Fruit fly (Drosophila melanogaster) whole organism, embryonic: Measurements from ENCODE around the gene Ugt35E2.

Source experiments
- Atf-2 ChIP-seq: fragments of 200-800 bp; sonication (Bioruptor generic); optimal IDR thresholded peaks from 2 replicates; lab custom pipeline; 2016; ENCODE audit warnings: missing biosample characterization, missing genetic modification characterization
- Bdp1 ChIP-seq: fragments of 200-800 bp; sonication (Bioruptor generic); optimal IDR thresholded peaks from 3 replicates; lab custom pipeline; 2016; ENCODE audit warnings: missing biosample characterization, missing genetic modification characterization
- CG10321 ChIP-seq: fragments of 200-800 bp; sonication (Bioruptor generic); IDR thresholded peaks from 2 replicates; pipeline ENCODE4 v1.3.6; 2022; ENCODE audit warnings: missing biosample characterization, missing genetic modification characterization
- CG10979 ChIP-seq: fragments of 200-800 bp; sonication (Bioruptor generic); optimal IDR thresholded peaks from 2 replicates; lab custom pipeline; 2018; ENCODE audit warnings: missing biosample characterization, mild to moderate bottlenecking, missing genetic modification characterization, moderate library complexity
- CG11504 ChIP-seq: fragments of 200-800 bp; sonication (Bioruptor generic); optimal IDR thresholded peaks from 3 replicates; lab custom pipeline; 2019; ENCODE audit warnings: missing biosample characterization, mild to moderate bottlenecking, missing genetic modification characterization, moderate library complexity
- CG13296 ChIP-seq: fragments of 200-800 bp; sonication (Bioruptor generic); optimal IDR thresholded peaks from 3 replicates; lab custom pipeline; 2018; ENCODE audit warnings: missing biosample characterization, mild to moderate bottlenecking, missing genetic modification characterization
- CG14667 ChIP-seq: fragments of 200-800 bp; sonication (Bioruptor generic); IDR thresholded peaks from 2 replicates; pipeline ENCODE4 v1.3.6; 2022; ENCODE audit warnings: missing biosample characterization, missing genetic modification characterization
- CG1603 ChIP-seq: fragments of 200-800 bp; sonication (Bioruptor generic); optimal IDR thresholded peaks from 2 replicates; lab custom pipeline; 2019; ENCODE audit warnings: missing biosample characterization, mild to moderate bottlenecking, missing genetic modification characterization, moderate library complexity
- CG17186 ChIP-seq: fragments of 200-800 bp; sonication (Bioruptor generic); optimal IDR thresholded peaks from 3 replicates; lab custom pipeline; 2017; ENCODE audit warnings: missing biosample characterization, missing genetic modification reagents, missing genetic modification characterization
- CG17359 ChIP-seq: fragments of 200-800 bp; sonication (Bioruptor generic); optimal IDR thresholded peaks from 3 replicates; lab custom pipeline; 2018; ENCODE audit warnings: missing biosample characterization, mild to moderate bottlenecking, missing genetic modification characterization, moderate library complexity
- CG18011 ChIP-seq: fragments of 200-800 bp; sonication (Bioruptor generic); optimal IDR thresholded peaks from 2 replicates; lab custom pipeline; 2017; ENCODE audit warnings: missing biosample characterization, missing genetic modification characterization, mild to moderate bottlenecking, moderate library complexity, missing genotype
- CG3163 ChIP-seq: fragments of 200-800 bp; sonication (Bioruptor generic); optimal IDR thresholded peaks from 3 replicates; lab custom pipeline; 2016; ENCODE audit warnings: missing biosample characterization, missing genetic modification characterization
- CG32532 ChIP-seq: fragments of 200-800 bp; sonication (Bioruptor generic); IDR thresholded peaks from 2 replicates; pipeline ENCODE4 v1.3.6; 2022; ENCODE audit warnings: missing biosample characterization, missing genetic modification characterization
- CG34422 ChIP-seq: fragments of 200-800 bp; sonication (Bioruptor generic); IDR thresholded peaks from 3 replicates; pipeline ENCODE4 v1.3.6; 2022; ENCODE audit warnings: missing biosample characterization, missing genetic modification characterization
- CG3847 ChIP-seq: fragments of 200-800 bp; sonication (Bioruptor generic); IDR thresholded peaks from 2 replicates; pipeline ENCODE4 v1.3.6; 2022; ENCODE audit warnings: missing biosample characterization, missing genetic modification characterization
- CG5245 ChIP-seq: fragments of 200-800 bp; sonication (Bioruptor generic); optimal IDR thresholded peaks from 3 replicates; lab custom pipeline; 2016; ENCODE audit warnings: missing biosample characterization, missing genetic modification characterization
- CG5953 ChIP-seq: fragments of 200-800 bp; sonication (Bioruptor generic); IDR thresholded peaks from 2 replicates; pipeline ENCODE4 v1.3.6; 2022; ENCODE audit warnings: missing biosample characterization, missing genetic modification characterization
- CG7556 ChIP-seq: fragments of 200-800 bp; sonication (Bioruptor generic); optimal IDR thresholded peaks from 2 replicates; lab custom pipeline; 2017; ENCODE audit warnings: missing biosample characterization, mild to moderate bottlenecking, missing genetic modification characterization
- CG7839 ChIP-seq: fragments of 200-800 bp; sonication (Bioruptor generic); optimal IDR thresholded peaks from 3 replicates; lab custom pipeline; 2018; ENCODE audit warnings: missing biosample characterization, mild to moderate bottlenecking, missing genetic modification characterization, moderate library complexity
- CG9727 ChIP-seq: fragments of 200-800 bp; sonication (Bioruptor generic); optimal IDR thresholded peaks from 3 replicates; lab custom pipeline; 2017; ENCODE audit warnings: missing biosample characterization, mild to moderate bottlenecking, missing genetic modification characterization
- D19B ChIP-seq: fragments of 200-800 bp; sonication (Bioruptor generic); optimal IDR thresholded peaks from 2 replicates; lab custom pipeline; 2017; ENCODE audit warnings: missing biosample characterization, mild to moderate bottlenecking, missing genetic modification characterization
- Dad ChIP-seq: fragments of 200-800 bp; sonication (Bioruptor generic); optimal IDR thresholded peaks from 3 replicates; lab custom pipeline; 2016; ENCODE audit warnings: missing biosample characterization, missing genetic modification characterization
- Dfd ChIP-seq, 2 experiments: fragments of >200 bp; optimal IDR thresholded peaks; 2 replicates each; lab custom pipeline; 2017; ENCODE audit warnings: missing biosample characterization in 2 of 2, missing genetic modification characterization in 2 of 2
- Dll ChIP-seq: fragments of 200-800 bp; sonication (Bioruptor generic); IDR thresholded peaks from 4 replicates; pipeline ENCODE4 v1.3.6; 2022; ENCODE audit warnings: missing biosample characterization, missing genetic modification characterization; ENCODE audit not compliant: partially characterized antibody
- Dp ChIP-seq: fragments of 200-800 bp; sonication (Bioruptor generic); optimal IDR thresholded peaks from 2 replicates; lab custom pipeline; 2018; ENCODE audit warnings: missing biosample characterization, mild to moderate bottlenecking, missing genetic modification characterization, moderate library complexity
- Dref ChIP-seq: fragments of 200-800 bp; sonication (Bioruptor generic); IDR thresholded peaks from 2 replicates; pipeline ENCODE4 v1.3.6; 2022; ENCODE audit warnings: missing biosample characterization, missing genetic modification characterization
- Eip74EF ChIP-seq, 2 experiments: fragments of 200-800 bp in 1 of 2; fragments of >200 bp in 1 of 2; sonication (Bioruptor generic) in 1 of 2; optimal IDR thresholded peaks; 2 replicates each; lab custom pipeline; 2017 to 2019; ENCODE audit warnings: missing biosample characterization in 2 of 2, missing genetic modification characterization in 2 of 2, mild to moderate bottlenecking in 1 of 2, moderate library complexity in 1 of 2
- Fer1 ChIP-seq: fragments of 200-800 bp; sonication (Bioruptor generic); optimal IDR thresholded peaks from 2 replicates; lab custom pipeline; 2017; ENCODE audit warnings: missing biosample characterization, mild to moderate bottlenecking, missing genetic modification characterization
- Hsf ChIP-seq: fragments of 200-800 bp; sonication (Bioruptor generic); optimal IDR thresholded peaks from 3 replicates; lab custom pipeline; 2016; ENCODE audit warnings: missing biosample characterization, missing genetic modification characterization
- MBD-R2 ChIP-seq: fragments of 200-800 bp; sonication (Bioruptor generic); IDR thresholded peaks from 2 replicates; pipeline ENCODE4 v1.3.6; 2022; ENCODE audit warnings: missing biosample characterization, missing genetic modification characterization
- Pdp1 ChIP-seq, 2 experiments: fragments of 200-800 bp; sonication (Bioruptor generic); optimal IDR thresholded peaks; 3 replicates each; lab custom pipeline; 2016; ENCODE audit warnings: missing biosample characterization in 2 of 2, missing genetic modification characterization in 2 of 2, mild to moderate bottlenecking in 1 of 2, moderate library complexity in 1 of 2
- Poxn ChIP-seq: fragments of 200-800 bp; sonication (Bioruptor generic); IDR thresholded peaks from 2 replicates; pipeline ENCODE4 v1.3.6; 2022; ENCODE audit warnings: missing biosample characterization, missing genetic modification characterization
- Spps ChIP-seq: fragments of 200-800 bp; sonication (Bioruptor generic); optimal IDR thresholded peaks from 2 replicates; lab custom pipeline; 2018; ENCODE audit warnings: missing biosample characterization, mild to moderate bottlenecking, missing genetic modification characterization
- cad ChIP-seq: fragments of >200 bp; optimal IDR thresholded peaks from 2 replicates; lab custom pipeline; 2017; ENCODE audit warnings: missing biosample characterization, missing genetic modification characterization
- caup ChIP-seq: fragments of 200-800 bp; sonication (Bioruptor generic); optimal IDR thresholded peaks from 3 replicates; lab custom pipeline; 2017; ENCODE audit warnings: missing biosample characterization, mild to moderate bottlenecking, missing genetic modification characterization, moderate library complexity; ENCODE audit not compliant: severe bottlenecking
- chn ChIP-seq: fragments of 200-800 bp; sonication (Bioruptor generic); optimal IDR thresholded peaks from 2 replicates; lab custom pipeline; 2016; ENCODE audit warnings: missing biosample characterization, missing genetic modification characterization
- fd64A ChIP-seq: fragments of 200-800 bp; sonication (Bioruptor generic); optimal IDR thresholded peaks from 3 replicates; lab custom pipeline; 2018; ENCODE audit warnings: missing biosample characterization, mild to moderate bottlenecking, missing genetic modification characterization
- gem ChIP-seq: fragments of 200-800 bp; sonication (Bioruptor generic); optimal IDR thresholded peaks from 2 replicates; lab custom pipeline; 2019; ENCODE audit warnings: missing biosample characterization, mild to moderate bottlenecking, missing genetic modification characterization, moderate library complexity
- ind ChIP-seq: fragments of 200-800 bp; sonication (Bioruptor generic); optimal IDR thresholded peaks from 3 replicates; lab custom pipeline; 2016; ENCODE audit warnings: missing biosample characterization, missing genetic modification characterization
- kni ChIP-seq: fragments of 200-800 bp; sonication (Bioruptor generic); optimal IDR thresholded peaks from 3 replicates; lab custom pipeline; 2017; ENCODE audit warnings: mild to moderate bottlenecking, missing biosample characterization, missing genetic modification reagents, missing genetic modification characterization
- lilli ChIP-seq: fragments of 200-800 bp; sonication (Bioruptor generic); optimal IDR thresholded peaks from 3 replicates; lab custom pipeline; 2016; ENCODE audit warnings: missing biosample characterization, missing genetic modification characterization
- odd ChIP-seq: fragments of 200-800 bp; sonication (Bioruptor generic); optimal IDR thresholded peaks from 2 replicates; lab custom pipeline; 2017; ENCODE audit warnings: missing biosample characterization, mild to moderate bottlenecking, missing genetic modification characterization
- onecut ChIP-seq: fragments of 200-800 bp; sonication (Bioruptor generic); IDR thresholded peaks from 2 replicates; pipeline ENCODE4 v1.3.6; 2022; ENCODE audit warnings: missing biosample characterization, missing genetic modification characterization
- pita ChIP-seq: fragments of 200-800 bp; sonication (Bioruptor generic); optimal IDR thresholded peaks from 2 replicates; lab custom pipeline; 2017; ENCODE audit warnings: missing biosample characterization, mild to moderate bottlenecking, missing genetic modification characterization
- pnt ChIP-seq: fragments of 200-800 bp; sonication (Bioruptor generic); optimal IDR thresholded peaks from 3 replicates; lab custom pipeline; 2016; ENCODE audit warnings: missing biosample characterization, missing genetic modification characterization
- pzg ChIP-seq: fragments of 200-800 bp; sonication (Bioruptor generic); optimal IDR thresholded peaks from 3 replicates; lab custom pipeline; 2018; ENCODE audit warnings: missing biosample characterization, mild to moderate bottlenecking, missing genetic modification characterization, moderate library complexity
- so ChIP-seq: fragments of 200-800 bp; sonication (Bioruptor generic); IDR thresholded peaks from 3 replicates; pipeline ENCODE4 v1.3.6; 2022; ENCODE audit warnings: missing biosample characterization, missing genetic modification characterization
- tin ChIP-seq: fragments of 200-800 bp; sonication (Bioruptor generic); optimal IDR thresholded peaks from 3 replicates; lab custom pipeline; 2016; ENCODE audit warnings: missing biosample characterization, missing genetic modification characterization
- ttk ChIP-seq: fragments of 200-800 bp; sonication (Bioruptor generic); IDR thresholded peaks from 2 replicates; pipeline ENCODE4 v2.1.2; 2022; ENCODE audit warnings: missing biosample characterization, missing genetic modification characterization

Ugt35E2 gene

DNA sequence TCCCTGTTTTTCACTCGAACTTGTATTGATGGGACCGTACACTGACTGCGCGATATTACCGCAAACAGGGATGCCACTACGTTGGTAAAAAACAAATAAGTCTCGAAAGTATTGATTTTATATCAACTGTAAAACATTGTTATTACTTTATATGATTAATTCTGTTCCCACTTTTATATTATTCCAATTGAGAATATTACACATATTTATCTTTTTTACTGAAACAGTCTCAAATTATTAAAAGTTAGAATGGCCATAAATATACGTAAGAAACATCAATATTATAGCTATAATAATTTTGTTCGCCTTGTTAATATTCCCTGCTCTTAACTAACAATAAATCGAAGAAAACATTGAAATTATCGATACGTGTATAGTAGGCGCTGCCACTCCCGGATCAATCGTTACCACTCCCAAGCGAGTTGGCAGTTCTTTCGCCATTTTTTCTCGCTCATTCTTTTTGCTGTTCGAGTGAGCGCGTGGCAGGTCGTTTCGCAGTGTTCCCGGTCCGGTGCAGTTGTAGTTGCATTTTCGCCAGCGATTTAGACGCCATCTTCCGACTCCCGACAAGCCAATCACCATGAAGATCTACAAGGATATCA lies 42.1 kb upstream of the Ugt35E2 start, which contains the start of the genes SdhC and Tctp (continued):
- TF ChIP-seq CG18011 (GFP tag; lab: Kevin White, UChicago), result no peak
- peak; percentile 36 for TF ChIP-seq CG1603 (tag; lab: Kevin White, UChicago)
- TF ChIP-seq pzg (GFP tag; lab: Kevin White, UChicago), result peak; percentile 74
- TF ChIP-seq ttk, result no peak
- peak; percentile 37 for TF ChIP-seq ind (GFP tag; lab: Kevin White, UChicago)
- peak; percentile 61; the same call in 3 of the 4 replicates for TF ChIP-seq Dll (GFP tag; lab: Robert Waterston, UW)
- peak; percentile 44 for TF ChIP-seq lilli (GFP tag; lab: Kevin White, UChicago)
- TF ChIP-seq CG10321 (GFP tag; lab: Robert Waterston, UW), result peak; percentile 8; the same call in 1 of the 2 replicates
- TF ChIP-seq kni (GFP tag; lab: Kevin White, UChicago), result peak; percentile 37
- TF ChIP-seq Poxn (GFP tag; lab: Robert Waterston, UW), result no peak
- TF ChIP-seq CG17359 (tag; lab: Kevin White, UChicago), result no peak
- peak; percentile 5 for TF ChIP-seq odd (GFP tag; lab: Kevin White, UChicago)
- peak; percentile 9 for TF ChIP-seq Dad (GFP tag; lab: Kevin White, UChicago)
- no peak for TF ChIP-seq chn (GFP tag; lab: Kevin White, UChicago)
- TF ChIP-seq CG7556, result peak; percentile 33
- TF ChIP-seq fd64A (GFP tag; lab: Kevin White, UChicago), result no peak
- peak; percentile 74 for TF ChIP-seq Dref
- TF ChIP-seq CG3163 (GFP tag; lab: Kevin White, UChicago), result no peak
- TF ChIP-seq CG10979 (tag; lab: Kevin White, UChicago), result peak; percentile 23
- TF ChIP-seq Eip74EF (GFP tag; optimal IDR thresholded peaks at IDR 0.05; lab: Kevin White, UChicago), result peak in 1 of 2 experiments; percentile 35
- peak; percentile 6 for TF ChIP-seq Atf-2 (GFP tag; lab: Kevin White, UChicago)
- no peak for TF ChIP-seq pnt
- TF ChIP-seq CG17186 (GFP tag; lab: Kevin White, UChicago), result peak; percentile 40
- peak; percentile 64 for TF ChIP-seq Hsf (GFP tag; lab: Kevin White, UChicago)
- peak; percentile 60 for TF ChIP-seq CG11504 (tag; lab: Kevin White, UChicago)
- TF ChIP-seq Dfd (GFP tag; optimal IDR thresholded peaks at IDR 0.05; lab: Kevin White, UChicago), result no peak
- peak in 1 of 2 experiments; percentile 2 for TF ChIP-seq Pdp1 (GFP tag; optimal IDR thresholded peaks at IDR 0.05; lab: Kevin White, UChicago)
- peak; percentile 49 for TF ChIP-seq tin (GFP tag; lab: Kevin White, UChicago)
- peak; percentile 70 for TF ChIP-seq onecut (GFP tag; lab: Robert Waterston, UW)
- peak; percentile 30 for TF ChIP-seq Dp (GFP tag; lab: Kevin White, UChicago)
- peak; percentile 62 for TF ChIP-seq gem
- TF ChIP-seq pita, result no peak
- 0 out of 2 replicates have a peak, but pooled peaks have one; percentile 31 for TF ChIP-seq CG5953 (GFP tag; lab: Robert Waterston, UW)
- peak; percentile 20 for TF ChIP-seq caup (GFP tag; lab: Kevin White, UChicago)
- TF ChIP-seq Spps (tag; lab: Kevin White, UChicago), result no peak
- peak; percentile 50 for TF ChIP-seq Fer1 (GFP tag; lab: Kevin White, UChicago)
- 0 out of 3 replicates have a peak, but pooled peaks have one; percentile 45 for TF ChIP-seq so (GFP tag; lab: Robert Waterston, UW)
- peak; percentile 15 for TF ChIP-seq D19B
- no peak for TF ChIP-seq Bdp1 (GFP tag; lab: Kevin White, UChicago)
- peak; percentile 28; the same call in 1 of the 2 replicates for TF ChIP-seq CG3847 (GFP tag; lab: Robert Waterston, UW)
- no peak for TF ChIP-seq CG14667
- peak; percentile 58 for TF ChIP-seq CG13296
- TF ChIP-seq CG7839 (tag; lab: Kevin White, UChicago), result peak; percentile 23
- no peak for TF ChIP-seq cad (GFP tag; lab: Kevin White, UChicago)
- peak; percentile 62 for TF ChIP-seq CG9727 (GFP tag; lab: Kevin White, UChicago)
- TF ChIP-seq CG34422 (GFP tag; lab: Robert Waterston, UW), result peak; percentile 30; the same call in 1 of the 3 replicates
- peak; percentile 57 for TF ChIP-seq CG32532 (GFP tag; lab: Robert Waterston, UW)
- TF ChIP-seq CG5245 (GFP tag; lab: Kevin White, UChicago), result no peak
- TF ChIP-seq MBD-R2 (GFP tag; lab: Robert Waterston, UW), result 0 out of 2 replicates have a peak, but pooled peaks have one; percentile 25
